Fruit fly (Drosophila melanogaster) whole organism, embryonic: Measurements from ENCODE around the gene CG5969.

Experiments used
- Abd-B ChIP-seq: fragments of 200-800 bp; sonication (Bioruptor generic); optimal IDR thresholded peaks from 2 replicates; lab custom pipeline; 2018; ENCODE audit warnings: missing biosample characterization, mild to moderate bottlenecking, missing genetic modification characterization, moderate library complexity
- Atf-2 ChIP-seq: fragments of 200-800 bp; sonication (Bioruptor generic); optimal IDR thresholded peaks from 2 replicates; lab custom pipeline; 2016; ENCODE audit warnings: missing biosample characterization, missing genetic modification characterization
- C15 ChIP-seq: fragments of 200-800 bp; sonication (Bioruptor generic); IDR thresholded peaks from 3 replicates; pipeline ENCODE4 v1.3.6; 2022; ENCODE audit warnings: missing biosample characterization, missing genetic modification characterization
- CG1024 ChIP-seq: fragments of 200-800 bp; sonication (Bioruptor generic); IDR thresholded peaks from 2 replicates; pipeline ENCODE4 v1.3.6; 2022; ENCODE audit warnings: missing biosample characterization, missing genetic modification characterization
- CG11247 ChIP-seq: fragments of 200-800 bp; sonication (Bioruptor generic); IDR thresholded peaks from 2 replicates; pipeline ENCODE4 v1.3.6; 2022; ENCODE audit warnings: missing biosample characterization, missing genetic modification characterization
- CG11504 ChIP-seq: fragments of 200-800 bp; sonication (Bioruptor generic); optimal IDR thresholded peaks from 3 replicates; lab custom pipeline; 2019; ENCODE audit warnings: missing biosample characterization, mild to moderate bottlenecking, missing genetic modification characterization, moderate library complexity
- CG12299 ChIP-seq: fragments of 200-800 bp; sonication (Bioruptor generic); optimal IDR thresholded peaks from 2 replicates; lab custom pipeline; 2018; ENCODE audit warnings: missing biosample characterization, mild to moderate bottlenecking, missing genetic modification characterization
- CG1233 ChIP-seq: fragments of 200-800 bp; sonication (Bioruptor generic); optimal IDR thresholded peaks from 4 replicates; lab custom pipeline; 2018; ENCODE audit warnings: missing biosample characterization, mild to moderate bottlenecking, missing genetic modification characterization
- CG15011 ChIP-seq: fragments of 200-800 bp; sonication (Bioruptor generic); optimal IDR thresholded peaks from 3 replicates; lab custom pipeline; 2018; ENCODE audit warnings: missing biosample characterization, mild to moderate bottlenecking, missing genetic modification characterization
- CG17385 ChIP-seq: fragments of 200-800 bp; sonication (Bioruptor generic); optimal IDR thresholded peaks from 3 replicates; lab custom pipeline; 2018; ENCODE audit warnings: missing biosample characterization, mild to moderate bottlenecking, missing genetic modification characterization
- CG17568 ChIP-seq: fragments of 200-800 bp; sonication (Bioruptor generic); optimal IDR thresholded peaks from 2 replicates; lab custom pipeline; 2018; ENCODE audit warnings: missing biosample characterization, mild to moderate bottlenecking, missing genetic modification characterization, moderate library complexity
- CG17912 ChIP-seq: fragments of 200-800 bp; sonication (Bioruptor generic); optimal IDR thresholded peaks from 2 replicates; lab custom pipeline; 2018; ENCODE audit warnings: missing biosample characterization, mild to moderate bottlenecking, missing genetic modification characterization
- CG2202 ChIP-seq: fragments of 200-800 bp; sonication (Bioruptor generic); optimal IDR thresholded peaks from 2 replicates; lab custom pipeline; 2018; ENCODE audit warnings: missing biosample characterization, mild to moderate bottlenecking, missing genetic modification characterization
- CG30020 ChIP-seq: fragments of 200-800 bp; optimal IDR thresholded peaks from 2 replicates; lab custom pipeline; 2019; ENCODE audit warnings: missing biosample characterization, mild to moderate bottlenecking, missing genetic modification characterization, moderate library complexity
- CG32772 ChIP-seq: fragments of 200-800 bp; sonication (Bioruptor generic); IDR thresholded peaks from 2 replicates; pipeline ENCODE4 v1.3.6; 2022; ENCODE audit warnings: missing biosample characterization, missing genetic modification characterization
- CG34422 ChIP-seq: fragments of 200-800 bp; sonication (Bioruptor generic); IDR thresholded peaks from 3 replicates; pipeline ENCODE4 v1.3.6; 2022; ENCODE audit warnings: missing biosample characterization, missing genetic modification characterization
- CG5180 ChIP-seq: fragments of 200-800 bp; sonication (Bioruptor generic); optimal IDR thresholded peaks from 3 replicates; lab custom pipeline; 2017; ENCODE audit warnings: missing biosample characterization, missing genetic modification characterization, mild to moderate bottlenecking, moderate library complexity, missing genetic modification reagents
- CG6689 ChIP-seq: fragments of 200-800 bp; sonication (Bioruptor generic); IDR thresholded peaks from 2 replicates; pipeline ENCODE4 v1.3.6; 2022; ENCODE audit warnings: missing biosample characterization, missing genetic modification characterization
- CG9797 ChIP-seq: fragments of 200-800 bp; sonication (Bioruptor generic); optimal IDR thresholded peaks from 3 replicates; lab custom pipeline; 2018; ENCODE audit warnings: missing biosample characterization, mild to moderate bottlenecking, missing genetic modification characterization
- CG9876 ChIP-seq: fragments of 200-800 bp; sonication (Bioruptor generic); optimal IDR thresholded peaks from 2 replicates; lab custom pipeline; 2016; ENCODE audit warnings: missing biosample characterization, missing genetic modification characterization
- D19A ChIP-seq: fragments of 200-800 bp; optimal IDR thresholded peaks from 3 replicates; lab custom pipeline; 2019; ENCODE audit warnings: missing biosample characterization, mild to moderate bottlenecking, missing genetic modification characterization, moderate library complexity
- Dll ChIP-seq: fragments of 200-800 bp; sonication (Bioruptor generic); IDR thresholded peaks from 4 replicates; pipeline ENCODE4 v1.3.6; 2022; ENCODE audit warnings: missing biosample characterization, missing genetic modification characterization; ENCODE audit not compliant: partially characterized antibody
- Fer1 ChIP-seq: fragments of 200-800 bp; sonication (Bioruptor generic); optimal IDR thresholded peaks from 2 replicates; lab custom pipeline; 2017; ENCODE audit warnings: missing biosample characterization, mild to moderate bottlenecking, missing genetic modification characterization
- Kr ChIP-seq: fragments of 200-800 bp; sonication (Bioruptor generic); optimal IDR thresholded peaks from 2 replicates; lab custom pipeline; 2017; ENCODE audit warnings: missing biosample characterization, mild to moderate bottlenecking, missing genetic modification characterization
- Med ChIP-seq: fragments of 200-800 bp; sonication (Bioruptor generic); peaks from one replicate; lab custom pipeline; 2016; ENCODE audit warnings: missing biosample characterization, missing genetic modification characterization, mild to moderate bottlenecking, inconsistent platforms, moderate library complexity
- Rfx ChIP-seq: fragments of 200-800 bp; sonication (Bioruptor generic); IDR thresholded peaks from 2 replicates; pipeline ENCODE4 v1.3.6; 2022; ENCODE audit warnings: missing biosample characterization, missing genetic modification characterization
- Rx ChIP-seq: fragments of 200-800 bp; sonication (Bioruptor generic); IDR thresholded peaks from 2 replicates; pipeline ENCODE4 v1.3.6; 2022; ENCODE audit warnings: missing biosample characterization, missing genetic modification characterization
- Taf1 ChIP-seq: fragments of 200-800 bp; sonication (Bioruptor generic); IDR thresholded peaks from 2 replicates; pipeline ENCODE4 v1.3.6; 2022; ENCODE audit warnings: missing biosample characterization, missing genetic modification characterization
- Tbp ChIP-seq: fragments of >200 bp; optimal IDR thresholded peaks from 2 replicates; lab custom pipeline; 2018; ENCODE audit warnings: missing biosample characterization, missing genetic modification characterization
- bbx ChIP-seq: fragments of 200-800 bp; sonication (Bioruptor generic); IDR thresholded peaks from 2 replicates; pipeline ENCODE4 v1.3.6; 2022; ENCODE audit warnings: missing biosample characterization, missing genetic modification characterization; ENCODE audit not compliant: partially characterized antibody
- bcd ChIP-seq: fragments of 200-800 bp; sonication (Bioruptor generic); optimal IDR thresholded peaks from 2 replicates; lab custom pipeline; 2017; ENCODE audit warnings: missing biosample characterization, mild to moderate bottlenecking, missing genetic modification characterization
- bowl ChIP-seq: fragments of 200-800 bp; sonication (Bioruptor generic); IDR thresholded peaks from 2 replicates; pipeline ENCODE4 v1.3.6; 2022; ENCODE audit warnings: missing biosample characterization, missing genetic modification characterization
- btn ChIP-seq: fragments of 200-800 bp; sonication (Bioruptor generic); optimal IDR thresholded peaks from 2 replicates; lab custom pipeline; 2016; ENCODE audit warnings: missing biosample characterization, missing genetic modification characterization
- chinmo ChIP-seq: fragments of 200-800 bp; sonication (Bioruptor generic); IDR thresholded peaks from 4 replicates; pipeline ENCODE4 v1.3.6; 2022; ENCODE audit warnings: missing biosample characterization, missing genetic modification characterization; ENCODE audit not compliant: partially characterized antibody
- corto ChIP-seq: fragments of 200-800 bp; sonication (Bioruptor generic); optimal IDR thresholded peaks from 2 replicates; lab custom pipeline; 2016; ENCODE audit warnings: missing biosample characterization, mild to moderate bottlenecking, missing genetic modification characterization, moderate library complexity
- dimm ChIP-seq: fragments of 200-800 bp; sonication (Bioruptor generic); IDR thresholded peaks from 2 replicates; pipeline ENCODE4 v1.3.6; 2022; ENCODE audit warnings: missing biosample characterization, missing genetic modification characterization
- emc ChIP-seq: fragments of 200-800 bp; sonication (Bioruptor generic); optimal IDR thresholded peaks from 2 replicates; lab custom pipeline; 2016; ENCODE audit warnings: missing biosample characterization, missing genetic modification characterization
- ewg ChIP-seq: fragments of 200-800 bp; sonication (Bioruptor generic); optimal IDR thresholded peaks from 3 replicates; lab custom pipeline; 2017; ENCODE audit warnings: mild to moderate bottlenecking, missing biosample characterization, missing genetic modification reagents, missing genetic modification characterization
- fd3F ChIP-seq: fragments of 200-800 bp; sonication (Bioruptor generic); optimal IDR thresholded peaks from 2 replicates; lab custom pipeline; 2018; ENCODE audit warnings: missing biosample characterization, mild to moderate bottlenecking, missing genetic modification characterization, moderate library complexity
- grau ChIP-seq: fragments of 200-800 bp; optimal IDR thresholded peaks from 3 replicates; lab custom pipeline; 2019; ENCODE audit warnings: missing biosample characterization, mild to moderate bottlenecking, missing genetic modification characterization, moderate library complexity
- gt ChIP-seq: fragments of 200-800 bp; sonication (Bioruptor generic); IDR thresholded peaks from 2 replicates; pipeline ENCODE4 v1.3.6; 2022; ENCODE audit warnings: missing biosample characterization, missing genetic modification characterization
- jing ChIP-seq: fragments of 200-800 bp; sonication (Bioruptor generic); optimal IDR thresholded peaks from 2 replicates; lab custom pipeline; 2018; ENCODE audit warnings: missing biosample characterization, mild to moderate bottlenecking, missing genetic modification characterization
- nau ChIP-seq: fragments of 200-800 bp; sonication (Bioruptor generic); optimal IDR thresholded peaks from 3 replicates; lab custom pipeline; 2017; ENCODE audit warnings: missing biosample characterization, mild to moderate bottlenecking, missing genetic modification characterization, missing genetic modification reagents
- odd ChIP-seq: fragments of 200-800 bp; sonication (Bioruptor generic); optimal IDR thresholded peaks from 2 replicates; lab custom pipeline; 2017; ENCODE audit warnings: missing biosample characterization, mild to moderate bottlenecking, missing genetic modification characterization
- slou ChIP-seq: fragments of 200-800 bp; sonication (Bioruptor generic); optimal IDR thresholded peaks from 3 replicates; lab custom pipeline; 2016; ENCODE audit warnings: missing biosample characterization, missing genetic modification characterization
- slp2 ChIP-seq: fragments of 200-800 bp; sonication (Bioruptor generic); optimal IDR thresholded peaks from 2 replicates; lab custom pipeline; 2016; ENCODE audit warnings: missing biosample characterization, missing genetic modification characterization
- trh ChIP-seq: fragments of 200-800 bp; sonication (Bioruptor generic); optimal IDR thresholded peaks from 2 replicates; lab custom pipeline; 2016; ENCODE audit warnings: missing biosample characterization, missing genetic modification characterization
- vnd ChIP-seq: fragments of 200-800 bp; sonication (Bioruptor generic); IDR thresholded peaks from 3 replicates; pipeline ENCODE4 v1.3.6; 2022; ENCODE audit warnings: missing biosample characterization, missing genetic modification characterization; ENCODE audit not compliant: partially characterized antibody
- yki ChIP-seq: fragments of >200 bp; optimal IDR thresholded peaks from 3 replicates; lab custom pipeline; 2018

The CG5969 gene

DNA sequence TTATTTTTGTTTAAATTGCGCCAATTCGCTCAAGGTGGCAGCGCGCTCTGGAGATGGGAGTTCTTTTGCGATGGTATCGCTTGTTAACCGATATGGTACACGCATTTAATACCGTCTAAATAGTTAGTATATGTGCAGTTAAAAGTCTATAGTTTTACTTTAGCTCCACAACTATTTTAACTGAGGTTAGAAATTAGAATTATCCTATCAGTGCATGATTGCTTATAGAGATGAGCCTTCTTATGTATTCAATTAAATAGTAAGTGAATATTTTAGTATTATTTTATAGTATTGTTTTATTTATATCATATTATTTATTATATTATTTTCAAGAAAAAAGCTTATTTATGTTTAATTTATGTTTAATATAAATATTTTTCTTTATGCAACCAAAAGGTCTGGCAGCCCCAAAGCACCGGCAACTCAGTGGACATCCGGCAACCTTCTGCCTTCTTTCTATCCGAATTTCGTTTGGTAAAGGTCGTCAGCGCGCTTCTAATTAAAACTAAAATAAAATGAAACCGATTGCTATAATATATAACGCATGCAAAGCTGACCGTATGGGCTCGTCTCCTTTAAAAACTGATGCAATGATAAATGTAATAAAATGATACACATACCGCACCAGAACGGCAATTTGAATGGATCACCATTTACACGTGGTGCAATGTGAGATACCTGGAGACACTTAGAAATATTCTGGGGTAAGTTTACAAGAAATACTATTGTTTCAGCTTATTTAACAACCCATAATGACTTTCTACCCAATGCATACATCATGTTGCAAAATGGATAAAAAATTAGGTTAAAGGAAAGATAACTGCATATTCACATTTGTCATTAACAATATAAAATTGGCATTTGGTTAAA is 20.5 kb upstream of the CG5969 start, which contains the start of gene CG5199 (continued):
- peak; percentile 45 for TF ChIP-seq CG12299 (tag; lab: Kevin White, UChicago)
- TF ChIP-seq Rfx (GFP tag; lab: Robert Waterston, UW), result peak; percentile 67
- no peak for TF ChIP-seq CG9876
- no peak for TF ChIP-seq CG15011 (GFP tag; lab: Kevin White, UChicago)
- no peak for TF ChIP-seq trh (GFP tag; lab: Kevin White, UChicago)
- no peak for TF ChIP-seq chinmo (GFP tag; lab: Robert Waterston, UW)
- TF ChIP-seq C15 (GFP tag; lab: Robert Waterston, UW), result no peak
- TF ChIP-seq emc, result no peak
- TF ChIP-seq slou, result peak; percentile 42
- TF ChIP-seq Kr (GFP tag; lab: Kevin White, UChicago), result no peak
- peak; percentile 36 for TF ChIP-seq CG17385 (GFP tag; lab: Kevin White, UChicago)
- no peak for TF ChIP-seq CG17568 (GFP tag; lab: Kevin White, UChicago)
- TF ChIP-seq CG1024, result no peak
- TF ChIP-seq CG2202, result peak; percentile 10
- TF ChIP-seq dimm, result no peak
- peak; percentile 81 for TF ChIP-seq vnd (GFP tag; lab: Robert Waterston, UW)
- TF ChIP-seq bbx, result peak; percentile 67
- no peak for TF ChIP-seq corto (GFP tag; lab: Kevin White, UChicago)
- TF ChIP-seq D19A (tag; lab: Kevin White, UChicago), result peak; percentile 49
- TF ChIP-seq Atf-2 (GFP tag; lab: Kevin White, UChicago), result no peak
- peak; percentile 60 for TF ChIP-seq Fer1 (GFP tag; lab: Kevin White, UChicago)
- TF ChIP-seq CG11504 (tag; lab: Kevin White, UChicago), result peak; percentile 83
- peak; percentile 83 for TF ChIP-seq Dll (GFP tag; lab: Robert Waterston, UW)
- TF ChIP-seq Abd-B (GFP tag; lab: Kevin White, UChicago), result peak; percentile 91
- no peak for TF ChIP-seq btn (GFP tag; lab: Kevin White, UChicago)
- peak; percentile 29 for TF ChIP-seq ewg (GFP tag; lab: Kevin White, UChicago)
- TF ChIP-seq CG17912 (GFP tag; lab: Kevin White, UChicago), result no peak
- no peak for TF ChIP-seq yki (lab: Kevin White, UChicago)
- TF ChIP-seq CG1233 (GFP tag; lab: Kevin White, UChicago), result peak; percentile 55
- no peak for TF ChIP-seq Taf1
- peak; percentile 31 for TF ChIP-seq Tbp (GFP tag; lab: Kevin White, UChicago)
- TF ChIP-seq odd (GFP tag; lab: Kevin White, UChicago), result peak; percentile 48
- peak; percentile 56 for TF ChIP-seq Med (GFP tag; lab: Kevin White, UChicago)
- TF ChIP-seq bcd (GFP tag; lab: Kevin White, UChicago), result peak; percentile 77
- no peak for TF ChIP-seq CG5180 (GFP tag; lab: Kevin White, UChicago)
- TF ChIP-seq grau (tag; lab: Kevin White, UChicago), result peak; percentile 76
- peak; percentile 66 for TF ChIP-seq CG6689 (GFP tag; lab: Robert Waterston, UW)
- TF ChIP-seq CG32772 (GFP tag; lab: Robert Waterston, UW), result peak; percentile 34; the same call in 1 of the 2 replicates
- TF ChIP-seq CG11247 (GFP tag; lab: Robert Waterston, UW), result no peak
- TF ChIP-seq nau (GFP tag; lab: Kevin White, UChicago), result no peak
- peak; percentile 55 for TF ChIP-seq fd3F (GFP tag; lab: Kevin White, UChicago)
- TF ChIP-seq CG30020 (tag; lab: Kevin White, UChicago), result peak; percentile 77
- no peak for TF ChIP-seq bowl (GFP tag; lab: Robert Waterston, UW)
- peak; percentile 57 for TF ChIP-seq CG34422 (GFP tag; lab: Robert Waterston, UW)
- TF ChIP-seq jing (GFP tag; lab: Kevin White, UChicago), result no peak
- peak; percentile 35 for TF ChIP-seq CG9797 (GFP tag; lab: Kevin White, UChicago)
- TF ChIP-seq slp2 (GFP tag; lab: Kevin White, UChicago), result no peak
- no peak for TF ChIP-seq gt (GFP tag; lab: Robert Waterston, UW)
- TF ChIP-seq Rx (GFP tag; lab: Robert Waterston, UW), result peak; percentile 36; the same call in 1 of the 2 replicates
